Worm (Caenorhabditis elegans): ENCODE measurements around the gene K03B4.6.

ce11 chrV:4698675-4699074 lies 22.7 kb upstream of the K03B4.6 start:
- TF ChIP-seq unc-3 (GFP tag; conservative IDR thresholded peaks at IDR 0.05) (no peak), unc-3 (tag; optimal IDR thresholded peaks at IDR 0.05) (no peak), ama-1 (optimal IDR thresholded peaks at IDR 0.05) (no peak), ceh-6 (GFP tag; optimal IDR thresholded peaks at IDR 0.05) (no peak), tbx-2 (tag; optimal IDR thresholded peaks at IDR 0.05) (no peak), C38D4.7 (GFP tag; optimal IDR thresholded peaks at IDR 0.05) (no peak), pros-1 (tag; optimal IDR thresholded peaks at IDR 0.05) (no peak), ceh-34 (tag; optimal IDR thresholded peaks at IDR 0.05) (no peak), pqm-1 (tag; optimal IDR thresholded peaks at IDR 0.05) (no peak), ets-4 (tag; optimal IDR thresholded peaks at IDR 0.05) (no peak), pax-1 (tag; optimal IDR thresholded peaks at IDR 0.05) (no peak), fkh-10 (GFP tag; optimal IDR thresholded peaks at IDR 0.05) (no peak), hlh-6 (tag; optimal IDR thresholded peaks at IDR 0.05) (no peak), hlh-15 (tag; optimal IDR thresholded peaks at IDR 0.05) (no peak), elt-2 (tag; optimal IDR thresholded peaks at IDR 0.05) (no peak)
